Fruit fly (Drosophila melanogaster): Measurements from ENCODE around the gene CG7420.

CG7420 gene

dm6 chr2L:1462136-1462535 lies 40.6 kb downstream of the CG7420 start (continued):
- TF ChIP-seq TFAM (GFP tag; optimal IDR thresholded peaks at IDR 0.05) (no peak), CG15073 (GFP tag; optimal IDR thresholded peaks at IDR 0.05) (no peak), Xbp1 (GFP tag; optimal IDR thresholded peaks at IDR 0.05) (peak; percentile 43), Six4 (GFP tag; optimal IDR thresholded peaks at IDR 0.05) (peak; percentile 44), CG2712 (tag; optimal IDR thresholded peaks at IDR 0.05) (peak; percentile 80), odd (GFP tag; optimal IDR thresholded peaks at IDR 0.05) (no peak), exex (tag; optimal IDR thresholded peaks at IDR 0.05) (no peak), CG18619 (GFP tag; optimal IDR thresholded peaks at IDR 0.05) (no peak), ap (GFP tag; IDR thresholded peaks at IDR 0.05) (no peak), Fer1 (GFP tag; optimal IDR thresholded peaks at IDR 0.05) (no peak), CG12391 (tag; optimal IDR thresholded peaks at IDR 0.05) (peak; percentile 79), Poxn (GFP tag; IDR thresholded peaks at IDR 0.05) (no peak), nerfin-2 (GFP tag; IDR thresholded peaks at IDR 0.05; ENCODE audit: partially characterized antibody) (peak; percentile 47), schlank (tag; optimal IDR thresholded peaks at IDR 0.05) (no peak), CG34376 (GFP tag; optimal IDR thresholded peaks at IDR 0.05) (no peak), pros (GFP tag; optimal IDR thresholded peaks at IDR 0.05) (peak; percentile 22), Hmr (GFP tag; optimal IDR thresholded peaks at IDR 0.05) (peak; percentile 27), CG9609 (GFP tag; optimal IDR thresholded peaks at IDR 0.05) (peak; percentile 38), CG17361 (GFP tag; IDR thresholded peaks at IDR 0.05) (0 out of 3 replicates have a peak, but pooled peaks have one; percentile 42), knrl (GFP tag; IDR thresholded peaks at IDR 0.05; ENCODE audit: partially characterized antibody) (peak; percentile 70; the same call in 2 of the 3 replicates), CG3163 (GFP tag; optimal IDR thresholded peaks at IDR 0.05) (no peak), CG10209 (GFP tag; optimal IDR thresholded peaks at IDR 0.05) (peak; percentile 40), CG18476 (GFP tag; optimal IDR thresholded peaks at IDR 0.05) (no peak), row (GFP tag; IDR thresholded peaks at IDR 0.05) (peak; percentile 88), GATAe (GFP tag; conservative IDR thresholded peaks at IDR 0.05) (no peak), danr (GFP tag; IDR thresholded peaks at IDR 0.05) (no peak), Dll (GFP tag; IDR thresholded peaks at IDR 0.05; ENCODE audit: partially characterized antibody) (peak; percentile 92), B-H1 (GFP tag; IDR thresholded peaks at IDR 0.05) (no peak), Hr51 (GFP tag; optimal IDR thresholded peaks at IDR 0.05) (no peak), CG33557 (GFP tag; optimal IDR thresholded peaks at IDR 0.05) (peak; percentile 85), CG16863 (GFP tag; optimal IDR thresholded peaks at IDR 0.05) (peak; percentile 54), CG1647 (GFP tag; optimal IDR thresholded peaks at IDR 0.05) (no peak), D (optimal IDR thresholded peaks at IDR 0.05) (no peak), D (GFP tag; optimal IDR thresholded peaks at IDR 0.05) (peak; percentile 36), CG7786 (GFP tag; optimal IDR thresholded peaks at IDR 0.05) (peak; percentile 19), shn (GFP tag; optimal IDR thresholded peaks at IDR 0.05) (no peak), gcm2 (GFP tag; optimal IDR thresholded peaks at IDR 0.05) (no peak), CG4282 (GFP tag; optimal IDR thresholded peaks at IDR 0.05) (no peak), az2 (GFP tag; optimal IDR thresholded peaks at IDR 0.05) (peak; percentile 50), mirr (GFP tag; optimal IDR thresholded peaks at IDR 0.05) (no peak), hkb (optimal IDR thresholded peaks at IDR 0.05) (no peak), hkb (GFP tag; IDR thresholded peaks at IDR 0.05) (no peak), ase (GFP tag; IDR thresholded peaks at IDR 0.05) (no peak), ash1 (GFP tag; optimal IDR thresholded peaks at IDR 0.05) (no peak), NC2α (GFP tag; optimal IDR thresholded peaks at IDR 0.05) (peak; percentile 7), CG6683 (GFP tag; optimal IDR thresholded peaks at IDR 0.05) (no peak), CG17186 (GFP tag; optimal IDR thresholded peaks at IDR 0.05) (no peak), h (optimal IDR thresholded peaks at IDR 0.05) (no peak), pzg (GFP tag; optimal IDR thresholded peaks at IDR 0.05) (no peak), mam (GFP tag; optimal IDR thresholded peaks at IDR 0.05) (no peak), fu2 (GFP tag; optimal IDR thresholded peaks at IDR 0.05) (no peak), CG7963 (GFP tag; IDR thresholded peaks at IDR 0.05; ENCODE audit: partially characterized antibody) (no peak)

All from whole organism, embryonic.